Worm (Caenorhabditis elegans) whole organism, L3 larva: Measurements from ENCODE around the gene F47B8.3.
"Not testable (repeated sequence)": the region's sequence is repeated elsewhere in the genome, so short reads cannot be mapped to it uniquely, and the experiment has no call there.

Source experiments
- R02D3.7 ChIP-seq: fragments of 150-350 bp; optimal IDR thresholded peaks from 2 replicates; lab custom pipeline; 2014; ENCODE audit warnings: missing biosample characterization, missing genetic modification characterization
- ZK546.5 ChIP-seq: sonication (generic microtip); optimal IDR thresholded peaks from 2 replicates; lab custom pipeline; 2017; ENCODE audit warnings: missing biosample characterization, missing genetic modification characterization
- aly-2 ChIP-seq: fragments of 150-350 bp; optimal IDR thresholded peaks from 2 replicates; lab custom pipeline; 2014; ENCODE audit warnings: missing biosample characterization, missing genetic modification characterization
- ama-1 ChIP-seq: fragments of 150-350 bp; optimal IDR thresholded peaks from 2 replicates; lab custom pipeline; 2018
- ceh-16 ChIP-seq: sonication (generic microtip); optimal IDR thresholded peaks from 2 replicates; lab custom pipeline; 2017; ENCODE audit warnings: missing biosample characterization, missing genetic modification characterization
- ceh-28 ChIP-seq: fragments of 150-350 bp; optimal IDR thresholded peaks from 2 replicates; lab custom pipeline; 2014; ENCODE audit warnings: missing biosample characterization, missing genetic modification reagents, missing genetic modification characterization
- ceh-82 ChIP-seq: fragments of 150-350 bp; optimal IDR thresholded peaks from 2 replicates; lab custom pipeline; 2014; ENCODE audit warnings: missing biosample characterization, missing genetic modification characterization
- ceh-9 ChIP-seq: sonication (generic microtip); optimal IDR thresholded peaks from 2 replicates; lab custom pipeline; 2018; ENCODE audit warnings: missing biosample characterization, missing genetic modification characterization
- daf-12 ChIP-seq: fragments of 150-350 bp; optimal IDR thresholded peaks from 2 replicates; lab custom pipeline; 2014; ENCODE audit warnings: missing biosample characterization, missing genetic modification reagents, missing genetic modification characterization
- elt-1 ChIP-seq: fragments of 150-350 bp; optimal IDR thresholded peaks from 2 replicates; lab custom pipeline; 2014; ENCODE audit warnings: missing biosample characterization, missing genetic modification characterization
- elt-2 ChIP-seq: sonication (generic microtip); optimal IDR thresholded peaks from 2 replicates; lab custom pipeline; 2016; ENCODE audit warnings: missing genetic modification reagents, mild to moderate bottlenecking, missing genetic modification characterization, missing compliant biosample characterization
- eor-1 ChIP-seq, 2 experiments: fragments of 150-350 bp; optimal IDR thresholded peaks; 2 replicates each; lab custom pipeline; 2014 to 2018; ENCODE audit warnings: missing biosample characterization in 2 of 2, missing genetic modification characterization in 2 of 2
- fkh-10 ChIP-seq: sonication (generic microtip); optimal IDR thresholded peaks from 2 replicates; lab custom pipeline; 2017; ENCODE audit warnings: missing biosample characterization, missing genetic modification reagents, missing genetic modification characterization
- fkh-2 ChIP-seq: fragments of 150-350 bp; optimal IDR thresholded peaks from 2 replicates; lab custom pipeline; 2014; ENCODE audit warnings: missing biosample characterization, missing genetic modification reagents, missing genetic modification characterization
- hmg-11 ChIP-seq: sonication (generic microtip); optimal IDR thresholded peaks from 2 replicates; lab custom pipeline; 2016; ENCODE audit warnings: missing genetic modification characterization, missing compliant biosample characterization
- jun-1 ChIP-seq: fragments of 150-350 bp; optimal IDR thresholded peaks from 2 replicates; lab custom pipeline; 2014; ENCODE audit warnings: missing biosample characterization, missing genetic modification reagents, missing genetic modification characterization
- lin-15B ChIP-seq: fragments of 150-350 bp; optimal IDR thresholded peaks from 2 replicates; lab custom pipeline; 2014; ENCODE audit warnings: missing biosample characterization, missing genetic modification characterization
- lin-39 ChIP-seq: fragments of 150-350 bp; optimal IDR thresholded peaks from 2 replicates; lab custom pipeline; 2018; ENCODE audit warnings: missing biosample characterization, missing genetic modification reagents, missing genetic modification characterization
- lsy-12 ChIP-seq: sonication (generic microtip); optimal IDR thresholded peaks from 2 replicates; lab custom pipeline; 2016; ENCODE audit warnings: mild to moderate bottlenecking, missing genetic modification characterization, missing compliant biosample characterization
- mdl-1 ChIP-seq: fragments of 150-350 bp; optimal IDR thresholded peaks from 2 replicates; lab custom pipeline; 2014; ENCODE audit warnings: missing biosample characterization, missing genetic modification characterization
- mml-1 ChIP-seq: fragments of 150-350 bp; sonication (generic microtip); optimal IDR thresholded peaks from 3 replicates; lab custom pipeline; 2014; ENCODE audit warnings: missing biosample characterization, missing genetic modification characterization
- nhr-11 ChIP-seq: fragments of 150-350 bp; optimal IDR thresholded peaks from 2 replicates; lab custom pipeline; 2014; ENCODE audit warnings: missing biosample characterization, missing genetic modification characterization
- nhr-12 ChIP-seq: fragments of 150-350 bp; optimal IDR thresholded peaks from 2 replicates; lab custom pipeline; 2014; ENCODE audit warnings: missing biosample characterization, missing genetic modification characterization
- nhr-25 ChIP-seq: sonication (generic microtip); optimal IDR thresholded peaks from 2 replicates; lab custom pipeline; 2017; ENCODE audit warnings: missing biosample characterization, missing genetic modification characterization
- nhr-28 ChIP-seq: fragments of 150-350 bp; optimal IDR thresholded peaks from 2 replicates; lab custom pipeline; 2014; ENCODE audit warnings: missing biosample characterization, missing genetic modification characterization
- nhr-43 ChIP-seq: sonication (generic microtip); optimal IDR thresholded peaks from 2 replicates; lab custom pipeline; 2016; ENCODE audit warnings: mild to moderate bottlenecking, missing genetic modification characterization, missing compliant biosample characterization; ENCODE audit not compliant: poor library complexity, severe bottlenecking
- nhr-67 ChIP-seq: fragments of 150-350 bp; optimal IDR thresholded peaks from 2 replicates; lab custom pipeline; 2014; ENCODE audit warnings: missing biosample characterization, missing genetic modification characterization
- nhr-76 ChIP-seq: fragments of 150-350 bp; sonication (generic microtip); optimal IDR thresholded peaks from 5 replicates; lab custom pipeline; 2014; ENCODE audit warnings: missing biosample characterization, missing genetic modification characterization
- nhr-77 ChIP-seq: fragments of 150-350 bp; optimal IDR thresholded peaks from 2 replicates; lab custom pipeline; 2014; ENCODE audit warnings: missing biosample characterization, missing genetic modification characterization
- pha-4 ChIP-seq: fragments of 150-350 bp; optimal IDR thresholded peaks from 2 replicates; lab custom pipeline; 2014; ENCODE audit warnings: missing biosample characterization, missing genetic modification reagents, missing genetic modification characterization
- sea-2 ChIP-seq: fragments of 150-350 bp; sonication (generic microtip); optimal IDR thresholded peaks from 4 replicates; lab custom pipeline; 2014; ENCODE audit warnings: missing biosample characterization, missing genetic modification reagents, missing genetic modification characterization
- skn-1 ChIP-seq: fragments of 150-350 bp; optimal IDR thresholded peaks from 2 replicates; lab custom pipeline; 2014; ENCODE audit warnings: missing biosample characterization, missing genetic modification characterization
- snpc-4 ChIP-seq: fragments of 150-350 bp; optimal IDR thresholded peaks from 2 replicates; lab custom pipeline; 2014; ENCODE audit warnings: missing biosample characterization, missing genetic modification characterization
- unc-39 ChIP-seq: sonication (generic microtip); optimal IDR thresholded peaks from 4 replicates; lab custom pipeline; 2017; ENCODE audit warnings: missing biosample characterization, missing genetic modification characterization
- ztf-11 ChIP-seq: fragments of 150-350 bp; optimal IDR thresholded peaks from 2 replicates; lab custom pipeline; 2014; ENCODE audit warnings: missing biosample characterization, missing genetic modification characterization
- ztf-4 ChIP-seq: fragments of 150-350 bp; optimal IDR thresholded peaks from 2 replicates; lab custom pipeline; 2014; ENCODE audit warnings: missing biosample characterization, missing genetic modification characterization

The F47B8.3 gene

ce11 chrV:14314236-14314635 lies 8.6 kb downstream of the F47B8.3 start, which contains the start of gene F47B8.1:
TSS of gene F47B8.1 (minus strand) at chrV:14314336.
- TF ChIP-seq elt-1 (tag; lab: Kevin White, UChicago), result no peak
- TF ChIP-seq nhr-77 (tag; lab: Kevin White, UChicago), result no peak
- no peak for TF ChIP-seq ceh-28 (tag; lab: Kevin White, UChicago)
- TF ChIP-seq mml-1 (tag; lab: Kevin White, UChicago), result no peak
- no peak for TF ChIP-seq ama-1 (lab: Kevin White, UChicago)
- no peak for TF ChIP-seq daf-12 (tag; lab: Kevin White, UChicago)
- TF ChIP-seq fkh-2 (tag; lab: Kevin White, UChicago), result no peak
- no peak for TF ChIP-seq nhr-25
- no peak for TF ChIP-seq lsy-12 (tag; lab: Kevin White, UChicago)
- no peak for TF ChIP-seq R02D3.7 (tag; lab: Kevin White, UChicago)
- TF ChIP-seq ztf-4 (tag; lab: Kevin White, UChicago), result no peak
- TF ChIP-seq skn-1 (tag; lab: Kevin White, UChicago), result no peak
- TF ChIP-seq eor-1 (tag; optimal IDR thresholded peaks at IDR 0.05; lab: Kevin White, UChicago), result no peak
- no peak for TF ChIP-seq lin-15B (tag; lab: Kevin White, UChicago)
- TF ChIP-seq nhr-11 (tag; lab: Kevin White, UChicago), result no peak
- TF ChIP-seq, all 47 proteins: peak for 0

- TF ChIP-seq nhr-43 (tag; lab: Kevin White, UChicago) (no peak), unc-39 (tag; lab: Kevin White, UChicago) (no peak), mdl-1 (tag; lab: Kevin White, UChicago) (no peak), skn-1 (tag; lab: Kevin White, UChicago) (no peak), daf-12 (tag; lab: Kevin White, UChicago) (no peak), hmg-11 (tag; lab: Kevin White, UChicago) (no peak), jun-1 (tag; lab: Kevin White, UChicago) (no peak), nhr-76 (tag; lab: Kevin White, UChicago) (no peak), ceh-28 (tag; lab: Kevin White, UChicago) (no peak), sea-2 (GFP tag; lab: Kevin White, UChicago) (no peak)
These were observed 10.1 kb downstream of the F47B8.3 start, which contains the start of gene F14D7.8 for ce11 chrV:14312695-14313094. TSS of gene F14D7.8 (minus strand) at chrV:14312795.

ce11 chrV:14311115-14311514 lies 11.7 kb downstream of the F47B8.3 start, which contains the start of gene ddn-3:
TSS of gene ddn-3 (minus strand) at chrV:14311215.
- TF ChIP-seq ztf-11 (tag; lab: Kevin White, UChicago) (no peak), ceh-28 (tag; lab: Kevin White, UChicago) (no peak), ZK546.5 (no peak), ceh-16 (tag; lab: Kevin White, UChicago) (no peak), aly-2 (tag; lab: Kevin White, UChicago) (no peak), sea-2 (GFP tag; lab: Kevin White, UChicago) (no peak), nhr-28 (tag; lab: Kevin White, UChicago) (no peak), ama-1 (lab: Kevin White, UChicago) (no peak), ceh-82 (tag; lab: Kevin White, UChicago) (no peak), nhr-67 (tag; lab: Kevin White, UChicago) (no peak), ceh-9 (tag; lab: Kevin White, UChicago) (no peak), elt-1 (tag; lab: Kevin White, UChicago) (no peak), eor-1 (tag; optimal IDR thresholded peaks at IDR 0.05; lab: Kevin White, UChicago) (no peak), lin-39 (tag; lab: Kevin White, UChicago) (no peak), fkh-10 (GFP tag; lab: Kevin White, UChicago) (no peak), snpc-4 (tag; lab: Kevin White, UChicago) (no peak), nhr-12 (no peak), pha-4 (tag; lab: Kevin White, UChicago) (no peak), lin-15B (tag; lab: Kevin White, UChicago) (no peak)

DNA sequence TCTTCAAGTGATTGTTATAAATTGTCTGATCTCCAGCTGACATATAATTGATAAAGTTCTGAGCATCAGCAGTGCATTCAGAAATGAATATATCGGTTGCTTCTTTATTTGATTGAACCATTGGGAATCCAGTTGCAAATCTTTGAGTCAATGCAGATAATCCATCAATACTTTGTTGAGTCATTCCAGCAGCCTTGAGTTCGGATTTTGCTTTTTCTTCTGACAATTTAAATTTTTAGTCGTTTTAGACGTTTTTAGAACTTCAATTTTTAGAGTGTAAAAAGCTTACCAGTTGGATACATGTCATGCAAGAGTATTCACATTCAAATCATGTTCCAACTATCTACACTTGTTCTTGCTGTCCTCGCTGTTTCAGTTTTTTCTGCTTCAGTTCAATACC lies 13.2 kb downstream of the F47B8.3 start, which contains the start of gene F14D7.14:
TSS of gene F14D7.14 (plus strand) at position 301 of the 400 bp plus-strand sequence.
- not testable (repeated sequence) for TF ChIP-seq elt-2; lin-39 (tag; lab: Kevin White, UChicago); daf-12 (tag; lab: Kevin White, UChicago)
